Worm (Caenorhabditis elegans) whole organism, young adult: ENCODE data around the gene str-262.

ENCODE experiments used
- lir-1 ChIP-seq: fragments of 200-800 bp; sonication (Bioruptor generic); conservative IDR thresholded peaks from 2 replicates; pipeline ENCODE4 v1.3.6; 2022; ENCODE audit warnings: missing genetic modification reagents, missing genetic modification characterization, missing compliant biosample characterization
- sea-2 ChIP-seq: fragments of 200-800 bp; sonication (Bioruptor generic); IDR thresholded peaks from 2 replicates; pipeline ENCODE4 v1.3.6; 2022; ENCODE audit warnings: missing genetic modification characterization, missing compliant biosample characterization
- tlf-1 ChIP-seq: fragments of 200-800 bp; sonication (Bioruptor generic); optimal IDR thresholded peaks from 2 replicates; lab custom pipeline; 2018; ENCODE audit warnings: mild to moderate bottlenecking, missing genetic modification characterization, missing compliant biosample characterization
- ztf-18 ChIP-seq: sonication (generic microtip); optimal IDR thresholded peaks from 2 replicates; lab custom pipeline; 2016; ENCODE audit warnings: missing genotype, mild to moderate bottlenecking, missing genetic modification characterization, missing compliant biosample characterization
- ztf-26 ChIP-seq: sonication (generic microtip); optimal IDR thresholded peaks from 2 replicates; lab custom pipeline; 2017; ENCODE audit warnings: missing genetic modification characterization, missing compliant biosample characterization

DNA sequence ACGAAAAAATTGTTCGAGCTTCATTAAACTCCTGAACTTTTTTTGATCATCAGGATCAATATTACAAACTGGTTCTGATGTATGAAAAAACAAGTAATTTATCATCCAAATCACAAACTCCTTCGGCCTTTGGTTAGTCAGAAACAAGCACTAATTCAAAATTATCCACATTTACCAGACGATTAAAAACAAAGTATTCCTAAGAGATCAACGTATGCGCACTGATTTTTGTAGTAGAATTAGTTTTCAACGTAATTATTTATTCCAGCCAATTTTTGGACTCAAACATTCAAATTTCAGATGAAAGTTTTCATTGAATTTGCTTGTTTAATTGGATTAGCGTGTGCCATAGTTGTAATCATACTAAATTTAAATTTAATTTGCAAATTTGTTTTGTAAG lies 45.7 kb downstream of the str-262 start, which contains the start of gene srbc-38:
- no peak for TF ChIP-seq sea-2 (GFP tag; lab: Robert Waterston, UW)
- TF ChIP-seq tlf-1 = no peak
- no peak for TF ChIP-seq ztf-18
- TF ChIP-seq lir-1 (GFP tag; lab: Robert Waterston, UW) = no peak
- no peak for TF ChIP-seq ztf-26
